Worm (Caenorhabditis elegans) whole organism, L1 larva: Measurements from ENCODE around the gene riok-3.

ENCODE experiments used
- C04F5.9 ChIP-seq: sonication (generic microtip); optimal IDR thresholded peaks from 2 replicates; lab custom pipeline; 2016; ENCODE audit warnings: missing genetic modification characterization, missing compliant biosample characterization
- ama-1 ChIP-seq: fragments of 150-350 bp; optimal IDR thresholded peaks from 2 replicates; lab custom pipeline; 2014
- blmp-1 ChIP-seq: fragments of 150-350 bp; optimal IDR thresholded peaks from 2 replicates; lab custom pipeline; 2014; ENCODE audit warnings: missing biosample characterization, missing genetic modification characterization
- ceh-90 ChIP-seq: sonication (generic microtip); optimal IDR thresholded peaks from 2 replicates; lab custom pipeline; 2016; ENCODE audit warnings: missing genetic modification characterization, missing compliant biosample characterization
- egl-27 ChIP-seq, 2 experiments: fragments of 150-350 bp in 1 of 2; sonication (generic microtip); optimal IDR thresholded peaks; 3 replicates each; lab custom pipeline; 2017 to 2018; ENCODE audit warnings: missing biosample characterization in 2 of 2, missing genetic modification characterization in 2 of 2, missing genetic modification reagents in 2 of 2
- mdl-1 ChIP-seq, 2 experiments: fragments of 150-350 bp; optimal IDR thresholded peaks; 2 replicates each; lab custom pipeline; 2014 to 2017; ENCODE audit warnings: missing biosample characterization in 2 of 2, missing genetic modification characterization in 2 of 2, inconsistent platforms in 1 of 2
- mep-1 ChIP-seq: fragments of 150-350 bp; optimal IDR thresholded peaks from 2 replicates; lab custom pipeline; 2014; ENCODE audit warnings: missing biosample characterization, missing genetic modification characterization
- nhr-11 ChIP-seq: fragments of 150-350 bp; optimal IDR thresholded peaks from 2 replicates; lab custom pipeline; 2014; ENCODE audit warnings: missing biosample characterization, missing genetic modification characterization
- nhr-76 ChIP-seq: sonication (generic microtip); optimal IDR thresholded peaks from 2 replicates; lab custom pipeline; 2017; ENCODE audit warnings: missing biosample characterization, missing genetic modification characterization
- snpc-4 ChIP-seq: fragments of 150-350 bp; optimal IDR thresholded peaks from 2 replicates; lab custom pipeline; 2014; ENCODE audit warnings: missing biosample characterization, missing genetic modification characterization
- vab-15 ChIP-seq: sonication (generic microtip); optimal IDR thresholded peaks from 2 replicates; lab custom pipeline; 2017; ENCODE audit warnings: missing genotype, mild to moderate bottlenecking, missing genetic modification characterization, missing compliant biosample characterization

- no peak for TF ChIP-seq nhr-11 (tag; lab: Kevin White, UChicago)
- TF ChIP-seq ama-1 = no peak
- TF ChIP-seq snpc-4 (tag; lab: Kevin White, UChicago) = no peak
- no peak for TF ChIP-seq vab-15 (tag; lab: Kevin White, UChicago)
- no peak for TF ChIP-seq blmp-1 (tag; lab: Kevin White, UChicago)
- no peak for TF ChIP-seq nhr-76
- TF ChIP-seq ceh-90 (tag; lab: Kevin White, UChicago) = no peak
- TF ChIP-seq C04F5.9 (tag; lab: Kevin White, UChicago) = no peak
- no peak for TF ChIP-seq egl-27 (tag; optimal IDR thresholded peaks at IDR 0.05; lab: Kevin White, UChicago)
- no peak for TF ChIP-seq mdl-1 (tag; optimal IDR thresholded peaks at IDR 0.05; lab: Kevin White, UChicago)
- no peak for TF ChIP-seq mep-1 (tag; lab: Kevin White, UChicago)
Observed at ce11 chrIII:9846093-9846492, 41.3 kb upstream of the riok-3 start, which contains the start of gene K11H3.2.
